Fruit fly (Drosophila melanogaster): Measurements from ENCODE around the gene Dys.

Gene Dys

DNA sequence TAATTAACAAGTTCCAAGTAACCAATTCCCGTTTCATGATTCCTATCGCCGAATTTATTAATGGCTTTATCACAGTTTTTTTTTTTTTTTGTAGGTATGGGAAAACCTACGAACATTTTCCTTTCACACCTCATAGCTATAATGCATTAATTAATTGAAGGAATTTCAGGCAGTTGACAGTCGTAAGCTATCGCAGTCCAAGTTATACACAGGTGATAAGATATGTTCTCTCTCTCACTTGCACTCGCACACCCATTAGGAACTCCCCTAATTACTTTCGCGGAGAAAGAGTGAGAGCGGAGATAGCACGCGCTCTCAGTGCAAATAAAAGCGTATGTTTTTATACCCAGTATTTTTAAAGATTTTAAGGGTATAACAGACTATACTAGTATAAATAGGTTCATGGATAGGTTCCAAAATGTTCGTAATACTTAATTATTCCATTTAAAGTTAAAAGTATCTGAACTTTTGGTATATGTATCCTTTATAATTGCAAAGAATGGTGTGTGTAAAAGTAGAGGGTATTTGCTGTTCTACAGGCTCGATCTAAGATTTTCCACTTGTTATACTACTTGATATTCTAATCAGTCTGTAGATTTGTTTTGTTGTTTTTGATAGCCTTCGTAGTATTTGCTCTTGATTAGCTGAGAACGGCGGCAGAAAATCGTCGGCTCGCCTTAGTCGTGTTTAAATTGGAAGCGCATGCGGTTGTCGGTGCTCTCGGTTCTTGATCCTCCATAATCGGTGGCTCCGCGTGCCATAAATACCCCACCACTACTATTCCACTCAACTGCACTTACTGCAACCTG, at the start of gene Dys (continued):
- TF ChIP-seq Deaf1 (tag; optimal IDR thresholded peaks at IDR 0.05) (peak; percentile 71), CG7745 (tag; optimal IDR thresholded peaks at IDR 0.05) (peak; percentile 93), gro (GFP tag; optimal IDR thresholded peaks at IDR 0.05) (peak; percentile 86), chn (GFP tag; optimal IDR thresholded peaks at IDR 0.05) (peak; percentile 62), CG1792 (GFP tag; optimal IDR thresholded peaks at IDR 0.05) (peak; percentile 81), CG14667 (GFP tag; IDR thresholded peaks at IDR 0.05) (peak; percentile 79), CG1024 (GFP tag; IDR thresholded peaks at IDR 0.05) (no peak; the same call in 1 of the 2 replicates), Dfd (GFP tag; optimal IDR thresholded peaks at IDR 0.05) (no peak), crc (GFP tag; optimal IDR thresholded peaks at IDR 0.05) (peak; percentile 87), grn (GFP tag; optimal IDR thresholded peaks at IDR 0.05) (peak; percentile 79), CG4328 (GFP tag; optimal IDR thresholded peaks at IDR 0.05) (no peak), CG6791 (GFP tag; IDR thresholded peaks at IDR 0.05; ENCODE audit: partially characterized antibody) (no peak), tup (GFP tag; optimal IDR thresholded peaks at IDR 0.05) (peak; percentile 41), lbe (GFP tag; optimal IDR thresholded peaks at IDR 0.05) (peak; percentile 78), bbx (GFP tag; IDR thresholded peaks at IDR 0.05; ENCODE audit: partially characterized antibody) (no peak), salm (tag; optimal IDR thresholded peaks at IDR 0.05) (peak; percentile 65), Dip3 (GFP tag; optimal IDR thresholded peaks at IDR 0.05) (peak; percentile 88), CG11696 (GFP tag; IDR thresholded peaks at IDR 0.05) (peak; percentile 71), Atf-2 (GFP tag; optimal IDR thresholded peaks at IDR 0.05) (peak; percentile 67), PHDP (tag; optimal IDR thresholded peaks at IDR 0.05) (peak; percentile 94), Awh (GFP tag; IDR thresholded peaks at IDR 0.05) (peak; percentile 72; the same call in 1 of the 2 replicates), croc (GFP tag; conservative IDR thresholded peaks at IDR 0.05) (peak; percentile 84), wor (GFP tag; IDR thresholded peaks at IDR 0.05) (peak; percentile 76), CG1647 (GFP tag; optimal IDR thresholded peaks at IDR 0.05) (peak; percentile 58), zen (tag; optimal IDR thresholded peaks at IDR 0.05) (peak; percentile 83), CG12942 (GFP tag; optimal IDR thresholded peaks at IDR 0.05) (peak; percentile 60), CG11398 (GFP tag; optimal IDR thresholded peaks at IDR 0.05) (peak; percentile 72), CG13424 (tag; optimal IDR thresholded peaks at IDR 0.05) (peak; percentile 89), HLH3B (GFP tag; IDR thresholded peaks at IDR 0.05) (peak; percentile 89; the same call in 1 of the 2 replicates), cas (GFP tag; IDR thresholded peaks at IDR 0.05) (peak; percentile 72), MBD-R2 (GFP tag; IDR thresholded peaks at IDR 0.05) (peak; percentile 70; the same call in 1 of the 2 replicates), ewg (GFP tag; optimal IDR thresholded peaks at IDR 0.05) (peak; percentile 72), cwo (GFP tag; optimal IDR thresholded peaks at IDR 0.05) (peak; percentile 92), sim (GFP tag; IDR thresholded peaks at IDR 0.05) (peak; percentile 53; the same call in 1 of the 2 replicates), MESR4 (GFP tag; optimal IDR thresholded peaks at IDR 0.05) (no peak), CG1529 (GFP tag; optimal IDR thresholded peaks at IDR 0.05) (peak; percentile 67), CG9437 (GFP tag; optimal IDR thresholded peaks at IDR 0.05) (peak; percentile 66), otp (GFP tag; IDR thresholded peaks at IDR 0.05) (no peak), CG10654 (GFP tag; optimal IDR thresholded peaks at IDR 0.05) (peak; percentile 81), NK7.1 (GFP tag; optimal IDR thresholded peaks at IDR 0.05) (peak; percentile 80), cato (GFP tag; optimal IDR thresholded peaks at IDR 0.05; ENCODE audit: borderline replicate concordance) (peak; percentile 60), CG12391 (tag; optimal IDR thresholded peaks at IDR 0.05) (peak; percentile 87), tgo (GFP tag; IDR thresholded peaks at IDR 0.05) (peak; percentile 87), Sin3A (optimal IDR thresholded peaks at IDR 0.05) (no peak), HLHmδ (GFP tag; optimal IDR thresholded peaks at IDR 0.05) (peak; percentile 20), Hr78 (GFP tag; optimal IDR thresholded peaks at IDR 0.05) (peak in 1 of 2 experiments; percentile 47), HHEX (GFP tag; optimal IDR thresholded peaks at IDR 0.05) (peak; percentile 90), ci (GFP tag; IDR thresholded peaks at IDR 0.05) (no peak; the same call in 2 of the 3 replicates), CG17186 (GFP tag; optimal IDR thresholded peaks at IDR 0.05) (no peak)
